Worm (Caenorhabditis elegans): ENCODE data around the gene T01D1.3.

DNA sequence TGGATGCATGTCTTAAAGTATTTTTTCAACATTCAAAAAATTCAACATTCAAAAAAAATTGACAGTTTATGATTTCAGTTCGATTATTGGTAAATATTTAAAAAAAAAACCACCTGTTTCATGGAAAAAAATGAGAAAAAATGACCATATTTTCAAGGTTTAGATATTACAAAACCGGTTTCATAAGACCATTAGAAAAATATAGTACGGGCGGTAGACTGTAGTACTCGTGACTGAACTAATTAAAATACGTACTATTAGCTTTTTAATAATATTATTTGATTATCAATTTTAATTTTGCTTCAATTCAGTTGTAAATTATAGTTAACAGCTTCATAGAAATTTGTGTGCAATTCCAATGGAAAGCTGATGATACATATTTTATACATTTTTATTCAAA, 854 bp upstream of the T01D1.3 start:
- no peak for TF ChIP-seq lag-1 (GFP tag; IDR thresholded peaks at IDR 0.05)
- TF ChIP-seq nhr-179 (tag; optimal IDR thresholded peaks at IDR 0.05): no peak
- TF ChIP-seq ceh-79 (tag; optimal IDR thresholded peaks at IDR 0.05): no peak

Data from whole organism, young adult.